Worm (Caenorhabditis elegans) whole organism, L4 larva: Measurements from ENCODE around the gene shpk-1.

Experiments
- F26F4.8 ChIP-seq: fragments of 200-800 bp; sonication (Bioruptor generic); conservative IDR thresholded peaks from 2 replicates; pipeline ENCODE4 v1.3.6; 2022; ENCODE audit warnings: missing genetic modification characterization, missing compliant biosample characterization
- F44E2.7 ChIP-seq: fragments of 200-800 bp; sonication (Bioruptor generic); IDR thresholded peaks from 2 replicates; pipeline ENCODE4 v2.1.2; 2022; ENCODE audit warnings: missing genetic modification characterization, missing compliant biosample characterization
- Y48G9A.11 ChIP-seq: fragments of 200-800 bp; sonication (Bioruptor generic); IDR thresholded peaks from 2 replicates; pipeline ENCODE4 v1.3.6; 2022; ENCODE audit warnings: missing genetic modification reagents, missing genetic modification characterization, missing compliant biosample characterization
- ZK337.2 ChIP-seq: fragments of 200-800 bp; sonication (Bioruptor generic); IDR thresholded peaks from 2 replicates; pipeline ENCODE4 v1.3.6; 2022; ENCODE audit warnings: missing genetic modification reagents, missing genetic modification characterization, missing compliant biosample characterization
- aha-1 ChIP-seq: fragments of 150-350 bp; peaks from one replicate; lab custom pipeline; 2014; ENCODE audit warnings: missing biosample characterization, missing genetic modification characterization
- attf-4 ChIP-seq: sonication (generic microtip); optimal IDR thresholded peaks from 3 replicates; lab custom pipeline; 2017; ENCODE audit warnings: missing biosample characterization, missing genetic modification characterization
- daf-16 ChIP-seq, 3 experiments: sonication (generic microtip); optimal IDR thresholded peaks; 2 replicates each; lab custom pipeline; 2016 to 2017; ENCODE audit warnings: missing genetic modification characterization in 3 of 3, missing genetic modification reagents in 3 of 3, mild to moderate bottlenecking in 2 of 3, missing compliant biosample characterization in 2 of 3, missing biosample characterization in 1 of 3, moderate library complexity in 1 of 3
- dmd-6 ChIP-seq: fragments of 200-800 bp; sonication (Bioruptor generic); IDR thresholded peaks from 2 replicates; pipeline ENCODE4 v1.3.6; 2022; ENCODE audit warnings: missing genetic modification reagents, missing genetic modification characterization, missing compliant biosample characterization
- dve-1 ChIP-seq: sonication (generic microtip); optimal IDR thresholded peaks from 2 replicates; lab custom pipeline; 2017; ENCODE audit warnings: antibody characterized with exemption, mild to moderate bottlenecking, missing genetic modification characterization, missing compliant biosample characterization; ENCODE audit not compliant: insufficient read depth
- egl-27 ChIP-seq: sonication (generic microtip); optimal IDR thresholded peaks from 3 replicates; lab custom pipeline; 2017; ENCODE audit warnings: missing biosample characterization, missing genetic modification reagents, missing genetic modification characterization
- egl-43 ChIP-seq: fragments of 200-800 bp; sonication (Bioruptor generic); IDR thresholded peaks from 2 replicates; pipeline ENCODE4 v1.3.6; 2022; ENCODE audit warnings: missing genetic modification reagents, missing genetic modification characterization, missing compliant biosample characterization
- hif-1 ChIP-seq, 2 experiments: sonication (generic microtip); optimal IDR thresholded peaks; 2 replicates each; lab custom pipeline; 2016 to 2017; ENCODE audit warnings: missing compliant biosample characterization in 2 of 2, missing genetic modification characterization in 2 of 2, missing genetic modification reagents in 2 of 2, missing genotype in 2 of 2, mild to moderate bottlenecking in 1 of 2
- hlh-11 ChIP-seq: fragments of 200-800 bp; sonication (Bioruptor generic); optimal IDR thresholded peaks from 2 replicates; lab custom pipeline; 2018; ENCODE audit warnings: mild to moderate bottlenecking, missing genetic modification characterization, missing compliant biosample characterization
- hlh-30 ChIP-seq: sonication (generic microtip); optimal IDR thresholded peaks from 2 replicates; lab custom pipeline; 2017; ENCODE audit warnings: antibody characterized with exemption, mild to moderate bottlenecking, missing genetic modification characterization, missing compliant biosample characterization; ENCODE audit not compliant: insufficient read depth
- hmg-1.1 ChIP-seq: fragments of 200-800 bp; sonication (Bioruptor generic); IDR thresholded peaks from 2 replicates; pipeline ENCODE4 v1.3.6; 2022; ENCODE audit warnings: missing genetic modification reagents, missing genetic modification characterization, missing compliant biosample characterization
- lim-7 ChIP-seq: fragments of 200-800 bp; sonication (Bioruptor generic); IDR thresholded peaks from 2 replicates; pipeline ENCODE4 v1.3.6; 2022; ENCODE audit warnings: missing genetic modification characterization, missing compliant biosample characterization
- lin-1 ChIP-seq: fragments of 200-800 bp; sonication (Bioruptor generic); IDR thresholded peaks from 2 replicates; pipeline ENCODE4 v1.3.6; 2022; ENCODE audit warnings: missing genetic modification reagents, missing genetic modification characterization, missing compliant biosample characterization
- lin-13 ChIP-seq: fragments of 150-350 bp; optimal IDR thresholded peaks from 2 replicates; lab custom pipeline; 2014; ENCODE audit warnings: missing biosample characterization, missing genetic modification reagents, missing genetic modification characterization
- lin-15B ChIP-seq: fragments of 150-350 bp; sonication (generic microtip); optimal IDR thresholded peaks from 3 replicates; lab custom pipeline; 2014; ENCODE audit warnings: missing biosample characterization, missing genetic modification characterization
- lin-39 ChIP-seq: fragments of 150-350 bp; optimal IDR thresholded peaks from 2 replicates; lab custom pipeline; 2014; ENCODE audit warnings: missing biosample characterization, missing genetic modification reagents, missing genetic modification characterization
- madf-5 ChIP-seq, 2 experiments: fragments of 200-800 bp; sonication (Bioruptor generic); IDR thresholded peaks; 2 replicates each; pipeline ENCODE4 v1.3.6; 2022; ENCODE audit warnings: missing compliant biosample characterization in 2 of 2, missing genetic modification characterization in 2 of 2
- mdl-1 ChIP-seq, 2 experiments: fragments of 150-350 bp in 1 of 2; sonication (generic microtip) in 1 of 2; optimal IDR thresholded peaks; 2 replicates each; lab custom pipeline; 2014 to 2017; ENCODE audit warnings: missing biosample characterization in 2 of 2, missing genetic modification characterization in 2 of 2
- mdt-29 ChIP-seq: fragments of 200-800 bp; sonication (Bioruptor generic); IDR thresholded peaks from 2 replicates; pipeline ENCODE4 v1.3.6; 2022; ENCODE audit warnings: missing genetic modification reagents, missing genetic modification characterization, missing compliant biosample characterization
- mep-1 ChIP-seq: fragments of 150-350 bp; sonication (generic microtip); optimal IDR thresholded peaks from 3 replicates; lab custom pipeline; 2014; ENCODE audit warnings: missing biosample characterization, missing genetic modification characterization
- mxl-3 ChIP-seq: fragments of 200-800 bp; sonication (Bioruptor generic); optimal IDR thresholded peaks from 2 replicates; lab custom pipeline; 2018; ENCODE audit warnings: mild to moderate bottlenecking, missing genetic modification characterization, missing compliant biosample characterization
- nhr-10 ChIP-seq: fragments of 150-350 bp; optimal IDR thresholded peaks from 2 replicates; lab custom pipeline; 2014; ENCODE audit warnings: missing biosample characterization, missing genetic modification characterization
- nhr-111 ChIP-seq: fragments of 200-800 bp; sonication (Bioruptor generic); optimal IDR thresholded peaks from 2 replicates; lab custom pipeline; 2018; ENCODE audit warnings: mild to moderate bottlenecking, missing genetic modification characterization, missing compliant biosample characterization
- nhr-237 ChIP-seq: sonication (generic microtip); optimal IDR thresholded peaks from 2 replicates; lab custom pipeline; 2017; ENCODE audit warnings: missing biosample characterization, missing genetic modification characterization
- nhr-28 ChIP-seq: fragments of 150-350 bp; optimal IDR thresholded peaks from 2 replicates; lab custom pipeline; 2014; ENCODE audit warnings: missing biosample characterization, missing genetic modification characterization
- nhr-42 ChIP-seq: fragments of 200-800 bp; sonication (Bioruptor generic); IDR thresholded peaks from 2 replicates; pipeline ENCODE4 v1.3.6; 2022; ENCODE audit warnings: missing genetic modification characterization, missing compliant biosample characterization
- nhr-48 ChIP-seq: sonication (generic microtip); optimal IDR thresholded peaks from 2 replicates; lab custom pipeline; 2016; ENCODE audit warnings: mild to moderate bottlenecking, missing genetic modification characterization, missing compliant biosample characterization
- pha-4 ChIP-seq, 2 experiments: fragments of 150-350 bp in 1 of 2; fragments of 200-800 bp in 1 of 2; sonication (Bioruptor generic) in 1 of 2; IDR thresholded peaks in 1 of 2; optimal IDR thresholded peaks in 1 of 2; 2 replicates each; pipeline versions ENCODE4 v1.3.6 to Lab custom; 2014 to 2022; ENCODE audit warnings: missing genetic modification characterization in 2 of 2, missing genetic modification reagents in 2 of 2, missing biosample characterization in 1 of 2, missing compliant biosample characterization in 1 of 2
- pqm-1 ChIP-seq: sonication (generic microtip); optimal IDR thresholded peaks from 2 replicates; lab custom pipeline; 2017; ENCODE audit warnings: missing biosample characterization, missing genetic modification characterization
- saeg-2 ChIP-seq: fragments of 200-800 bp; sonication (Bioruptor generic); IDR thresholded peaks from 2 replicates; pipeline ENCODE4 v1.3.6; 2022; ENCODE audit warnings: missing genetic modification reagents, missing genetic modification characterization, missing compliant biosample characterization
- set-16 ChIP-seq: fragments of 200-800 bp; sonication (Bioruptor generic); IDR thresholded peaks from 2 replicates; pipeline ENCODE4 v1.3.6; 2022; ENCODE audit warnings: missing genetic modification reagents, missing genetic modification characterization, missing compliant biosample characterization
- spr-3 ChIP-seq: fragments of 200-800 bp; sonication (Bioruptor generic); optimal IDR thresholded peaks from 2 replicates; lab custom pipeline; 2018; ENCODE audit warnings: mild to moderate bottlenecking, missing genetic modification characterization, missing compliant biosample characterization
- tag-97 ChIP-seq: fragments of 200-800 bp; sonication (Bioruptor generic); IDR thresholded peaks from 2 replicates; pipeline ENCODE4 v1.3.6; 2022; ENCODE audit warnings: missing genetic modification characterization, missing compliant biosample characterization
- tra-1 ChIP-seq: fragments of 200-800 bp; sonication (Bioruptor generic); IDR thresholded peaks from 2 replicates; pipeline ENCODE4 v1.3.6; 2022; ENCODE audit warnings: missing genetic modification reagents, missing genetic modification characterization, missing compliant biosample characterization
- unc-130 ChIP-seq: sonication (generic microtip); optimal IDR thresholded peaks from 2 replicates; lab custom pipeline; 2016; ENCODE audit warnings: missing genetic modification reagents, missing genetic modification characterization, missing compliant biosample characterization
- unc-62 ChIP-seq, 3 experiments: fragments of 150-350 bp in 1 of 3; sonication (generic microtip); optimal IDR thresholded peaks in 2 of 3; peaks in 1 of 3; 1 replicate in 1 of 3; 2 replicates in 2 of 3; lab custom pipeline; 2014 to 2017; ENCODE audit warnings: missing biosample characterization in 3 of 3, missing genetic modification characterization in 3 of 3, missing genetic modification reagents in 3 of 3, missing genotype in 1 of 3
- zip-2 ChIP-seq: fragments of 150-350 bp; optimal IDR thresholded peaks from 2 replicates; lab custom pipeline; 2014; ENCODE audit warnings: missing biosample characterization, missing genetic modification characterization

Gene shpk-1

ce11 chrIII:13585136-13585535, 22.7 kb upstream of the shpk-1 start:
- TF ChIP-seq hmg-1.1, result peak; percentile 33; the same call in 1 of the 2 replicates
- TF ChIP-seq lim-7, result 0 out of 2 replicates have a peak, but pooled peaks have one; percentile 48
- TF ChIP-seq madf-5 (GFP tag; IDR thresholded peaks at IDR 0.05; lab: Robert Waterston, UW), result 0 out of 4 replicates have a peak, but pooled peaks of 1 of the 2 experiments have one; percentile 22
- peak; percentile 44; the same call in 1 of the 2 replicates for TF ChIP-seq set-16
- TF ChIP-seq saeg-2, result 0 out of 2 replicates have a peak, but pooled peaks have one; percentile 19

- peak; percentile 69 for TF ChIP-seq set-16
- TF ChIP-seq zip-2 (tag; lab: Kevin White, UChicago), result no peak
Measured at ce11 chrIII:13600254-13600653, 7.6 kb upstream of the shpk-1 start.

- TF ChIP-seq hlh-11 (tag; lab: Kevin White, UChicago) (no peak), F44E2.7 (0 out of 2 replicates have a peak, but pooled peaks have one; percentile 63), set-16 (peak; percentile 94), nhr-111 (GFP tag; lab: Kevin White, UChicago) (peak; percentile 6), nhr-10 (tag; lab: Kevin White, UChicago) (no peak), F26F4.8 (GFP tag; lab: Robert Waterston, UW) (0 out of 2 replicates have a peak, but pooled peaks have one; percentile 6), pqm-1 (tag; lab: Kevin White, UChicago) (no peak), mep-1 (tag; lab: Kevin White, UChicago) (no peak), nhr-237 (tag; lab: Kevin White, UChicago) (no peak), spr-3 (GFP tag; lab: Kevin White, UChicago) (peak; percentile 57), pha-4 (GFP tag; IDR thresholded peaks at IDR 0.05; lab: Robert Waterston, UW) (0 out of 2 replicates have a peak, but pooled peaks have one; percentile 13), pha-4 (tag; optimal IDR thresholded peaks at IDR 0.05; lab: Kevin White, UChicago) (no peak), egl-43 (peak; percentile 35; the same call in 1 of the 2 replicates)
- TF ChIP-seq, all 104 proteins: peak for 7
Measured at ce11 chrIII:13604834-13605233, 3.0 kb upstream of the shpk-1 start.

ce11 chrIII:13606016-13606530, 1.7 kb upstream of the shpk-1 start, which contains the start of gene act-5:
act-5 (minus strand) TSS chrIII:13606066.
- TF ChIP-seq nhr-28 (peak; percentile 91), hif-1 (tag; optimal IDR thresholded peaks at IDR 0.05; lab: Kevin White, UChicago) (peak in 1 of 2 experiments; percentile 26), hlh-30 (tag; lab: Kevin White, UChicago) (peak; percentile 53), lin-39 (tag; lab: Kevin White, UChicago) (no peak), tag-97 (GFP tag; lab: Robert Waterston, UW) (no peak), daf-16 (GFP tag; optimal IDR thresholded peaks at IDR 0.05; lab: Kevin White, UChicago) (peak in 1 of 2 experiments; percentile 15), daf-16 (tag; optimal IDR thresholded peaks at IDR 0.05; lab: Kevin White, UChicago) (peak; percentile 90), mep-1 (tag; lab: Kevin White, UChicago) (peak; percentile 23), mxl-3 (GFP tag; lab: Kevin White, UChicago) (peak; percentile 37), unc-130 (no peak), Y48G9A.11 (GFP tag; lab: Robert Waterston, UW) (no peak), lin-13 (GFP tag; lab: Kevin White, UChicago) (peak; percentile 14), tra-1 (GFP tag; lab: Robert Waterston, UW) (peak; percentile 61; the same call in 1 of the 2 replicates), lin-15B (no peak), dmd-6 (peak; percentile 85), zip-2 (tag; lab: Kevin White, UChicago) (no peak), mdt-29 (GFP tag; lab: Robert Waterston, UW) (0 out of 2 replicates have a peak, but pooled peaks have one; percentile 31), unc-62 (GFP tag; optimal IDR thresholded peaks at IDR 0.05 in 1 of 2; lab: Kevin White, UChicago) (peak in 1 of 2 experiments; percentile 93), unc-62 (tag; optimal IDR thresholded peaks at IDR 0.05; lab: Kevin White, UChicago) (no peak), hlh-11 (tag; lab: Kevin White, UChicago) (peak; percentile 87), egl-27 (tag; lab: Kevin White, UChicago) (no peak), dve-1 (peak; percentile 79), nhr-48 (peak; percentile 69), attf-4 (no peak), lin-1 (0 out of 2 replicates have a peak, but pooled peaks have one; percentile 39), pha-4 (GFP tag; IDR thresholded peaks at IDR 0.05; lab: Robert Waterston, UW) (no peak), pha-4 (tag; optimal IDR thresholded peaks at IDR 0.05; lab: Kevin White, UChicago) (peak; percentile 6), aha-1 (peak; percentile 94), pqm-1 (tag; lab: Kevin White, UChicago) (peak; percentile 91), nhr-10 (tag; lab: Kevin White, UChicago) (peak; percentile 51), mdl-1 (tag; optimal IDR thresholded peaks at IDR 0.05; lab: Kevin White, UChicago) (no peak), nhr-42 (GFP tag; lab: Robert Waterston, UW) (no peak), ZK337.2 (GFP tag; lab: Robert Waterston, UW) (no peak)
